Worm (Caenorhabditis elegans): ENCODE results near the gene pcyt-1.

Gene pcyt-1

DNA sequence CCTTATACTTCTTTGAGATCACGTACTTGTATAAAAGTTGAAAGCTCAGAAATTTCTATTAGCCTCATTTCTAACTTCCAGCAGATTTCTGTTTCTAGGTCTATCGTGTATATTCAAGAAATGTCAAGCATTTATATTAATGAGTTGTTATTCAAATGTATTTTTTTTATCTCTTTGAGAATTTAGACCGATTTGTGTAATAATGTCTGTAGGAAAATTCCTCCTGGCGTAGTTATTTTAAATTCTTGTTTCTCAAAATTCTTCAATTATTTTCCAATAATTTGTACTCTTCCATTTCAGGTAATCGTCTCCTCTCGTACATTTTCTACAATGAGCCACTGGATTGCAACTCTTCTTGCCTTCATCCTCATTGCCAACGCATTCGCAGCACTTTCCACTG lies 55.2 kb downstream of the pcyt-1 start, which contains the start of gene nlp-61:
Gene nlp-61, plus strand, starts transcription at position 301 of the 400 bp plus-strand sequence.
- TF ChIP-seq zag-1 (tag; optimal IDR thresholded peaks at IDR 0.05) (no peak), jun-1 (tag; optimal IDR thresholded peaks at IDR 0.05) (no peak), nhr-25 (tag; optimal IDR thresholded peaks at IDR 0.05) (no peak), lin-15B (tag; optimal IDR thresholded peaks at IDR 0.05) (no peak), tbx-2 (tag; optimal IDR thresholded peaks at IDR 0.05) (no peak), pha-4 (tag; optimal IDR thresholded peaks at IDR 0.05) (no peak), aly-2 (tag; optimal IDR thresholded peaks at IDR 0.05) (no peak)
